Fruit fly (Drosophila melanogaster) whole organism: ENCODE measurements around the gene CG43980.

Source experiments
- pan ChIP-seq: fragments of >200 bp; optimal IDR thresholded peaks from 2 replicates; lab custom pipeline; 2017
- psq ChIP-seq: fragments of >200 bp; optimal IDR thresholded peaks from 2 replicates; lab custom pipeline; 2017
- usp ChIP-seq: fragments of >200 bp; optimal IDR thresholded peaks from 2 replicates; lab custom pipeline; 2017; ENCODE audit warnings: missing biosample characterization, missing genetic modification characterization, mixed read lengths

DNA sequence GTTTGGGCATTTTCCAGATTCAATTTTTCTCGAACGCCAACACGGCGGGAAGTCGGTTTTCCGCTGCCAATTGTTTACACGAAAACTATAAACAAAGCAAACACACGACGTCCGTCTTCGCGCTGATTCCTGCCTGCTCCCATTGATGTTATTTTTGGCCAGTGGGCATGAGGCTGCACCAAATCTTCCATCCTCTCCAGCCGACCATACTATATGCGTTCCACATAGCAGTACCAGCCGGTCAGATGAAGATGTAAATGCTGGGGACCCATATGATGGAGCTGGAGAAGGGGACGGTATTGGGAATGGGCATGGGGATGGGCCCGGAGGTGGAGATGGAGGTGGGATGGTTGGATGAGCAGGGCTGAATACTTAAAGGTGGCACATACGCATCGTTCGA lies 22.8 kb downstream of the CG43980 start:
- TF ChIP-seq psq (no peak), pan (lab: Kevin White, UChicago) (no peak), usp (GFP tag; lab: Kevin White, UChicago) (no peak)
